Fruit fly (Drosophila melanogaster) S2 (cell line): Measurements from ENCODE around the gene CG14710.

Source experiments
- CG8478 ChIP-seq: fragments of >200 bp; optimal IDR thresholded peaks from 2 replicates; lab custom pipeline; 2018
- CTCF ChIP-seq, 2 experiments: fragments of >200 bp; optimal IDR thresholded peaks; 2 replicates each; lab custom pipeline; 2018

dm6 chr3R:11612467-11612866, 7.4 kb upstream of the CG14710 start:
- TF ChIP-seq CTCF (optimal IDR thresholded peaks at IDR 0.05; lab: Kevin White, UChicago): no peak
- TF ChIP-seq CG8478: no peak
